Worm (Caenorhabditis elegans) whole organism, midembryonic: ENCODE data around the gene mspn-1.

ENCODE experiments used
- T22C8.4 ChIP-seq: fragments of 200-800 bp; sonication (Bioruptor generic); IDR thresholded peaks from 2 replicates; pipeline ENCODE4 v1.3.6; 2022; ENCODE audit warnings: missing genetic modification characterization, missing compliant biosample characterization
- cog-1 ChIP-seq: sonication (generic microtip); optimal IDR thresholded peaks from 2 replicates; lab custom pipeline; 2016; ENCODE audit warnings: missing genetic modification characterization, missing compliant biosample characterization
- flt-1 ChIP-seq: fragments of 200-800 bp; sonication (Bioruptor generic); IDR thresholded peaks from 2 replicates; pipeline ENCODE4 v1.3.6; 2022; ENCODE audit warnings: missing genetic modification characterization, missing compliant biosample characterization
- klf-2 ChIP-seq: fragments of 200-800 bp; sonication (Bioruptor generic); conservative IDR thresholded peaks from 2 replicates; pipeline ENCODE4 v1.3.6; 2022; ENCODE audit warnings: missing genetic modification reagents, missing genetic modification characterization, missing compliant biosample characterization
- med-1 ChIP-seq: sonication (generic microtip); optimal IDR thresholded peaks from 2 replicates; lab custom pipeline; 2017; ENCODE audit warnings: missing genetic modification characterization, mild to moderate bottlenecking, missing compliant biosample characterization, antibody characterized with exemption, missing genetic modification reagents; ENCODE audit not compliant: insufficient read depth
- ref-1 ChIP-seq: fragments of 200-800 bp; sonication (Bioruptor generic); conservative IDR thresholded peaks from 2 replicates; pipeline ENCODE4 v1.3.6; 2022; ENCODE audit warnings: missing genetic modification reagents, missing genetic modification characterization, missing compliant biosample characterization
- tab-1 ChIP-seq: fragments of 200-800 bp; sonication (Bioruptor generic); IDR thresholded peaks from 2 replicates; pipeline ENCODE4 v1.3.6; 2022; ENCODE audit warnings: missing genetic modification characterization, missing compliant biosample characterization
- ztf-23 ChIP-seq: fragments of 200-800 bp; sonication (Bioruptor generic); IDR thresholded peaks from 2 replicates; pipeline ENCODE4 v1.3.6; 2022; ENCODE audit warnings: missing genetic modification reagents, missing genetic modification characterization, missing compliant biosample characterization
- ztf-29 ChIP-seq: fragments of 200-800 bp; sonication (Bioruptor generic); IDR thresholded peaks from 2 replicates; pipeline ENCODE4 v1.3.6; 2022; ENCODE audit warnings: missing genetic modification reagents, missing genetic modification characterization, missing compliant biosample characterization

mspn-1 gene

DNA sequence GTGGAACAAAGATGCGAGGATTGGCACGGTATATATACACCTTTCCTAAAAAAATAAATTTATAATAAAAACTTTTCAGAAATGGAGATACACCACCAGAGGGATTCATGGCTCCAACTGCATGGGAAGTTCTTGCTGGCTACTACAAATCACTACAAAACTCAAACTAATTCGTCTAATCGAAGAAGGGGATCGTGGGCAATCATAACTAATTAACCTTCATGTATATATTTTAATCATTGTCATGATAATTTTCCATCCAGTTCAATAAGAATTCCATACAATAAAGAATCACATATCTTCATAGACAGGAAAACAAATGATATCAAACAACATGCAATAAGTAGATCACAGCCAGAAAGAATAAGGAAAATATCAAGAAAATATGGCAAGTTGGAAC is 13.7 kb upstream of the mspn-1 start:
- TF ChIP-seq tab-1 (GFP tag; lab: Robert Waterston, UW): no peak
- TF ChIP-seq ref-1: no peak
- TF ChIP-seq cog-1: no peak
- 0 out of 2 replicates have a peak, but pooled peaks have one; percentile 12 for TF ChIP-seq flt-1 (GFP tag; lab: Robert Waterston, UW)

DNA sequence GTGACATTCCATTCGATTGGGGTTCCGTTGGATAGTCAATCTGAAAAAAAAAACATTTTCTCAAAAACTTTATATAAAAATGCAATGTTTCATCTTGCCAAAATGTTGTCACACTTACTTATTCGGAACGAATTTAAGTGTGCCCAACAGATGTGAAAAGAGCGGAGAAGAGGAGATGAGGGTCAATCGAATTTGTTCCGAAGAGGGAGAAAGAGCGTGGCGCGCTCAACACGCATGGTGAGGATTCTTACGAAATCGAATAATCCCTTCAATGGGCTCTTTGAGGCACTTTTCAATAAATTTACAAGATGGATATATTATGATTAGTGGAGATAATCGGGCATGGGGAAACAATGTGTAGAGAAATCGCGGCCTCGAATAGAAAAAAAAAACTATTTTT is 7.0 kb upstream of the mspn-1 start:
- TF ChIP-seq tab-1 (GFP tag; lab: Robert Waterston, UW): no peak
- TF ChIP-seq T22C8.4: no peak
- no peak for TF ChIP-seq ref-1
- TF ChIP-seq flt-1 (GFP tag; lab: Robert Waterston, UW): no peak
- TF ChIP-seq ztf-29: no peak
- TF ChIP-seq med-1 (GFP tag; lab: Kevin White, UChicago): no peak
- TF ChIP-seq cog-1: no peak
- TF ChIP-seq ztf-23: no peak
- TF ChIP-seq klf-2 (GFP tag; lab: Robert Waterston, UW): no peak

- TF ChIP-seq med-1 (GFP tag; lab: Kevin White, UChicago) (no peak), tab-1 (GFP tag; lab: Robert Waterston, UW) (no peak), flt-1 (GFP tag; lab: Robert Waterston, UW) (no peak), klf-2 (GFP tag; lab: Robert Waterston, UW) (no peak), ztf-29 (no peak), ztf-23 (no peak), T22C8.4 (no peak), cog-1 (no peak), ref-1 (no peak)
Measured at ce11 chrIV:10174328-10174727, 3.4 kb upstream of the mspn-1 start, which contains the start of gene pxf-1. TSS of gene pxf-1 (minus strand) at chrIV:10174341.

ce11 chrIV:10174932-10175732 is 2.6 kb upstream of the mspn-1 start:
- TF ChIP-seq cog-1 (peak; percentile 2), tab-1 (GFP tag; lab: Robert Waterston, UW) (0 out of 2 replicates have a peak, but pooled peaks have one; percentile 45), flt-1 (GFP tag; lab: Robert Waterston, UW) (no peak), ztf-29 (no peak), med-1 (GFP tag; lab: Kevin White, UChicago) (no peak), ztf-23 (peak; percentile 55; the same call in 1 of the 2 replicates), ref-1 (no peak), klf-2 (GFP tag; lab: Robert Waterston, UW) (no peak), T22C8.4 (peak; percentile 73)

DNA sequence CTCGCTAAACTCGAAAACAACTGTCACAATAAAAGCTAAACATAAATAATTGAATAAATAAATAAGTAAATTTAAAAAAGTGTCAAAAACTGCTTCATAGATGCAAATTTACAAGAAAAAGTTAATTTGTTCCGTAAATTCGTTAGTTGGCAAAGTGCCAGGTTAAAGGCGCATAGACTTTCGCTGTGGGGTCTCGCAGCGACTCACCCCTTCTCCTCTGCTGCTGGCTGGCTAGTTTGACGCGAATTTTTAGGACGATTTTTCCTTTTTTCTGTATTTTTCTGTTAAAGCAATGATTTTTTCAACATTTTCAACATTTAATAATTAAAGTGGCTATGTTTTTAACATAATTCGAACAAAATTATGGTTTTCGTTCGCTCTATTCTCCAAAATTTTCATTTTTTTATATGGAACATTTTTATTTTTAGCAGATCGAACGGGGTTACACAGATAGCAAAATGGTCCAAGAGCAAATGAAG is 1.5 kb upstream of the mspn-1 start, which contains the start of gene rack-1:
Gene rack-1, plus strand, starts transcription at position 429 of the 479 bp plus-strand sequence.
- TF ChIP-seq med-1 (GFP tag; lab: Kevin White, UChicago) (no peak), T22C8.4 (no peak), flt-1 (GFP tag; lab: Robert Waterston, UW) (no peak), ztf-23 (no peak)

- TF ChIP-seq med-1 (GFP tag; lab: Kevin White, UChicago): no peak
- no peak for TF ChIP-seq ref-1
- TF ChIP-seq T22C8.4: no peak
- no peak for TF ChIP-seq ztf-23
- no peak for TF ChIP-seq tab-1 (GFP tag; lab: Robert Waterston, UW)
Measured at ce11 chrIV:10180133-10180749, 2.5 kb downstream of the mspn-1 start, which contains the start of gene gta-1. TSS of gene gta-1 (plus strand) at chrIV:10180660.

DNA sequence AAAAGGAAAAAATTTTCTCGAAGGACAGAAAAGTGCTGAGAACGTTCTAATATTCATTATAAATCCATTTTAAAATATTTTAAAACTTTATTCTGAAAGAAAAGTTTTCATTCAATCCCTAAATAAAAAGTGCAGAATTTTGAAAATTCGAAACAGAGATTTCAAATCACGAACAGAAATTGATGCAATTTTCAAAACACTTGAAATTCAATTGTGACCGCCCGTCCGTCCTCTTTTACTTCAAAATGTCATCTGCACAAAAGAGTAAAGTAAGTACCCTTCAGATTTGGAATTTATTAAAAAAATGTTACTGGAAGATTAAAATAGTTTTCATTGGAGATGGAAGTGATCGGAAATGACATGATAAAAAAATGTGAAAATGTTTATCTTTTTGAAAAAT is 10.7 kb downstream of the mspn-1 start:
- TF ChIP-seq flt-1 (GFP tag; lab: Robert Waterston, UW) (no peak), klf-2 (GFP tag; lab: Robert Waterston, UW) (no peak), ztf-29 (no peak), T22C8.4 (no peak), med-1 (GFP tag; lab: Kevin White, UChicago) (no peak)

DNA sequence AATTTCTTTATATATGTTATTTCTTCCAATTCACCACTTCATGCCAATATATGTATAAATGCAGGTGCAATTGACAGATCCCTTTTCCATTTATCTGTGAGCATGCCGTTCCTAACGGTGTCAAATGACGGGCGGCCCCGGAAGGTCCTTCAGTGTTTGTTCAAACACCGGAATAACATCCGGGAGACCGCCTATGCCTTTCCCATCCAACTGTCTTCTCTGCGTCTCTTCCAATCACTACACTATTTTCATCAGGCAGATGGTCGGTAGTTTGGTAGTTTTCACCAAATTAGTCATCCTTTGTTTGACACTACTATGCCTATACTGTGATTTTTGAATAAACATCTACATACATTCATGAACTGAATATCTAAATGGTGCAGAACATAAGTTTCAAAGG is 12.8 kb downstream of the mspn-1 start:
- TF ChIP-seq ztf-23 (no peak), flt-1 (GFP tag; lab: Robert Waterston, UW) (0 out of 2 replicates have a peak, but pooled peaks have one; percentile 22), cog-1 (no peak), ztf-29 (no peak), klf-2 (GFP tag; lab: Robert Waterston, UW) (no peak), tab-1 (GFP tag; lab: Robert Waterston, UW) (no peak)

- no peak for TF ChIP-seq cog-1
- TF ChIP-seq ztf-23: no peak
- no peak for TF ChIP-seq ref-1
Measured at ce11 chrIV:10191498-10191897, 13.7 kb downstream of the mspn-1 start.

ce11 chrIV:10194345-10194744 is 16.6 kb downstream of the mspn-1 start, which contains the start of gene ptrg-1:
TSS of gene ptrg-1 (minus strand) at chrIV:10194445.
- TF ChIP-seq T22C8.4 (no peak), klf-2 (GFP tag; lab: Robert Waterston, UW) (no peak), ztf-23 (no peak)
